Fruit fly (Drosophila melanogaster) whole organism, wandering third instar larva: ENCODE data around the gene CG14105.

ENCODE experiments used
- Abd-B ChIP-seq: fragments of >200 bp; optimal IDR thresholded peaks from 2 replicates; lab custom pipeline; 2017; ENCODE audit warnings: missing biosample characterization, missing genetic modification characterization
- CG9705 ChIP-seq: fragments of 200-800 bp; sonication (Bioruptor generic); optimal IDR thresholded peaks from 2 replicates; lab custom pipeline; 2018; ENCODE audit warnings: missing biosample characterization, mild to moderate bottlenecking, missing genetic modification characterization
- Dfd ChIP-seq: fragments of >200 bp; optimal IDR thresholded peaks from 2 replicates; lab custom pipeline; 2017; ENCODE audit warnings: missing biosample characterization, missing genetic modification characterization
- Dif ChIP-seq: fragments of 200-275, 200-300 bp; sonication (Bioruptor generic); optimal IDR thresholded peaks from 2 replicates; lab custom pipeline; 2018; ENCODE audit warnings: missing biosample characterization, missing genetic modification characterization; ENCODE audit not compliant: partially characterized antibody
- HLH106 ChIP-seq: fragments of 200-800 bp; optimal IDR thresholded peaks from 3 replicates; lab custom pipeline; 2019; ENCODE audit warnings: missing biosample characterization, mild to moderate bottlenecking, missing genetic modification characterization, moderate library complexity
- Hr83 ChIP-seq: fragments of 200-300 bp; sonication (Bioruptor generic); optimal IDR thresholded peaks from 2 replicates; lab custom pipeline; 2016; ENCODE audit warnings: missing biosample characterization, mild to moderate bottlenecking, missing genetic modification characterization, moderate library complexity; ENCODE audit not compliant: poor library complexity, severe bottlenecking
- Myc ChIP-seq: fragments of >200 bp; optimal IDR thresholded peaks from 2 replicates; lab custom pipeline; 2017
- N ChIP-seq: fragments of >200 bp; optimal IDR thresholded peaks from 2 replicates; lab custom pipeline; 2018; ENCODE audit warnings: missing biosample characterization, missing external identifiers, missing genetic modification characterization
- OdsH ChIP-seq: fragments of 200-800 bp; sonication (Bioruptor generic); optimal IDR thresholded peaks from 2 replicates; lab custom pipeline; 2016; ENCODE audit warnings: missing biosample characterization, mild to moderate bottlenecking, missing genetic modification characterization
- Rel ChIP-seq, 2 experiments: fragments of 200-800 bp; sonication (Bioruptor generic) in 1 of 2; optimal IDR thresholded peaks; 2 replicates in 1 of 2; 3 replicates in 1 of 2; lab custom pipeline; 2016 to 2019; ENCODE audit warnings: mild to moderate bottlenecking in 2 of 2, missing biosample characterization in 2 of 2, missing genetic modification characterization in 2 of 2, moderate library complexity in 1 of 2
- Sp1 ChIP-seq: fragments of 200-800 bp; sonication (Bioruptor generic); optimal IDR thresholded peaks from 3 replicates; lab custom pipeline; 2019; ENCODE audit warnings: missing biosample characterization, mild to moderate bottlenecking, missing genetic modification characterization, moderate library complexity
- br ChIP-seq: fragments of 200-800 bp; sonication (Bioruptor generic); optimal IDR thresholded peaks from 2 replicates; lab custom pipeline; 2016; ENCODE audit warnings: missing biosample characterization, missing genetic modification characterization
- brk ChIP-seq: fragments of 200-800 bp; sonication (Bioruptor generic); optimal IDR thresholded peaks from 2 replicates; lab custom pipeline; 2016; ENCODE audit warnings: missing biosample characterization, mild to moderate bottlenecking, missing genetic modification characterization
- dl ChIP-seq, 2 experiments: fragments of 175-275, 200-275 bp in 1 of 2; fragments of 200-275 bp in 1 of 2; sonication (Bioruptor generic); optimal IDR thresholded peaks; lab custom pipeline; 2018; ENCODE audit warnings: mild to moderate bottlenecking in 2 of 2, missing biosample characterization in 2 of 2, missing genetic modification characterization in 2 of 2, moderate library complexity in 2 of 2; ENCODE audit not compliant: partially characterized antibody in 2 of 2, insufficient read depth in 1 of 2
- dmrt93B ChIP-seq: fragments of 200-800 bp; sonication (Bioruptor generic); optimal IDR thresholded peaks from 2 replicates; lab custom pipeline; 2018; ENCODE audit warnings: missing biosample characterization, mild to moderate bottlenecking, missing genetic modification characterization
- ey ChIP-seq: fragments of 200-800 bp; sonication (Bioruptor generic); optimal IDR thresholded peaks from 2 replicates; lab custom pipeline; 2016; ENCODE audit warnings: missing biosample characterization, missing genetic modification characterization
- foxo ChIP-seq, 2 experiments: fragments of 200-800 bp; sonication (Bioruptor generic); optimal IDR thresholded peaks; 2 replicates in 1 of 2; 3 replicates in 1 of 2; lab custom pipeline; 2016 to 2017; ENCODE audit warnings: missing biosample characterization in 2 of 2, missing genetic modification characterization in 2 of 2
- fru ChIP-seq: fragments of 200-800 bp; sonication (Bioruptor generic); optimal IDR thresholded peaks from 3 replicates; lab custom pipeline; 2016; ENCODE audit warnings: missing biosample characterization, mild to moderate bottlenecking, missing genetic modification characterization
- jim ChIP-seq: fragments of 175-275, 200-325 bp; sonication (Bioruptor generic); optimal IDR thresholded peaks from 2 replicates; lab custom pipeline; 2016; ENCODE audit warnings: missing biosample characterization, mild to moderate bottlenecking, missing genetic modification characterization
- lola ChIP-seq: fragments of >200 bp; optimal IDR thresholded peaks from 2 replicates; lab custom pipeline; 2017; ENCODE audit warnings: missing biosample characterization, missing genetic modification characterization
- psq ChIP-seq: fragments of 200-800 bp; sonication (Bioruptor generic); optimal IDR thresholded peaks from 3 replicates; lab custom pipeline; 2017; ENCODE audit warnings: missing biosample characterization, mild to moderate bottlenecking, missing genetic modification characterization, moderate library complexity
- rgr ChIP-seq: fragments of 200-800 bp; sonication (Bioruptor generic); optimal IDR thresholded peaks from 3 replicates; lab custom pipeline; 2016; ENCODE audit warnings: missing biosample characterization, mild to moderate bottlenecking, missing genetic modification characterization
- sage ChIP-seq: fragments of 200-800 bp; sonication (Bioruptor generic); optimal IDR thresholded peaks from 2 replicates; lab custom pipeline; 2016; ENCODE audit warnings: missing biosample characterization, mild to moderate bottlenecking, missing genetic modification characterization
- sv ChIP-seq: fragments of 200-800 bp; sonication (Bioruptor generic); optimal IDR thresholded peaks from 3 replicates; lab custom pipeline; 2016; ENCODE audit warnings: missing biosample characterization, missing genetic modification characterization
- tai ChIP-seq: sonication (Bioruptor generic); optimal IDR thresholded peaks from 2 replicates; lab custom pipeline; 2016; ENCODE audit warnings: missing biosample characterization, missing genetic modification characterization
- woc ChIP-seq: sonication (Bioruptor generic); optimal IDR thresholded peaks from 2 replicates; lab custom pipeline; 2016; ENCODE audit warnings: missing biosample characterization, mild to moderate bottlenecking, missing genetic modification characterization

CG14105 gene

DNA sequence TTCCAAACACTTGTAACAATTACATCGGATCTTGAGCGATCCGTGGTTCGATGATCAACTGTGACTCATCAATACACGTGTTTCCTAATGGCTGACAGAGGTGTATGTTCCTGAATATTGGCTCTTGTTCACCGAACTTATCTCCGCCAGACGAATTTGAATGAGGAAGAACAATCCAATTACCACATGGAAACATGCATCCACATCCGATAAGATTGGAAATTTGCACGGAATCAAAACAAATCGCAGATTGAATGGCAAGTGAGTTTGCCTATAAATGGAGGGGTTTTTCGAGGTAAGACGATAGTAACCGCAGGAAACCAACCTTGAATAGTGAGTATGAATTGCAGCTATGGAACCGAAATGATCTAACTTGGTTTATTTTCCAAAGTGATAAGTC, 11.2 kb upstream of the CG14105 start, which contains the start of gene CG10725:
Gene CG10725, plus strand, starts transcription at position 301 of the 400 bp plus-strand sequence.
- TF ChIP-seq woc (GFP tag; lab: Kevin White, UChicago) (no peak), Sp1 (GFP tag; lab: Kevin White, UChicago) (no peak), N (GFP tag; lab: Kevin White, UChicago) (no peak), Myc (no peak), dmrt93B (GFP tag; lab: Kevin White, UChicago) (no peak), foxo (GFP tag; optimal IDR thresholded peaks at IDR 0.05; lab: Kevin White, UChicago) (no peak), dl (GFP tag; optimal IDR thresholded peaks at IDR 0.05; lab: Kevin White, UChicago; ENCODE audit: insufficient read depth in 1 of 2, partially characterized antibody in 2 of 2) (no peak), br (GFP tag; lab: Kevin White, UChicago) (no peak), psq (GFP tag; lab: Kevin White, UChicago) (no peak), sv (GFP tag; lab: Kevin White, UChicago) (no peak), OdsH (GFP tag; lab: Kevin White, UChicago) (no peak), sage (GFP tag; lab: Kevin White, UChicago) (no peak), jim (no peak), ey (GFP tag; lab: Kevin White, UChicago) (no peak), lola (no peak), fru (GFP tag; lab: Kevin White, UChicago) (no peak), Dfd (no peak), rgr (no peak)

dm6 chr3L:13437036-13437435, 10.6 kb upstream of the CG14105 start, which contains the start of gene CG10154:
Gene CG10154, minus strand, starts transcription at chr3L:13437136.
- TF ChIP-seq dl (GFP tag; optimal IDR thresholded peaks at IDR 0.05; lab: Kevin White, UChicago; ENCODE audit: insufficient read depth in 1 of 2, partially characterized antibody in 2 of 2) (no peak), Myc (no peak)

dm6 chr3L:13435170-13435727, 8.8 kb upstream of the CG14105 start, which contains the start of gene CG10713:
Gene CG10713, minus strand, starts transcription at chr3L:13435229.
- TF ChIP-seq sage (GFP tag; lab: Kevin White, UChicago) (no peak), Sp1 (GFP tag; lab: Kevin White, UChicago) (peak; percentile 5)

- TF ChIP-seq foxo (GFP tag; optimal IDR thresholded peaks at IDR 0.05; lab: Kevin White, UChicago) (no peak), Dif (GFP tag; lab: Kevin White, UChicago) (no peak), CG9705 (GFP tag; lab: Kevin White, UChicago) (no peak), fru (GFP tag; lab: Kevin White, UChicago) (no peak), OdsH (GFP tag; lab: Kevin White, UChicago) (no peak), brk (GFP tag; lab: Kevin White, UChicago) (no peak), Sp1 (GFP tag; lab: Kevin White, UChicago) (no peak), dmrt93B (GFP tag; lab: Kevin White, UChicago) (no peak), dl (GFP tag; optimal IDR thresholded peaks at IDR 0.05; lab: Kevin White, UChicago; ENCODE audit: insufficient read depth in 1 of 2, partially characterized antibody in 2 of 2) (no peak), rgr (no peak), Rel (GFP tag; optimal IDR thresholded peaks at IDR 0.05; lab: Kevin White, UChicago) (no peak), Rel (tag; optimal IDR thresholded peaks at IDR 0.05; lab: Kevin White, UChicago) (no peak), lola (no peak)
These were observed 7.0 kb upstream of the CG14105 start for dm6 chr3L:13433522-13433921.

DNA sequence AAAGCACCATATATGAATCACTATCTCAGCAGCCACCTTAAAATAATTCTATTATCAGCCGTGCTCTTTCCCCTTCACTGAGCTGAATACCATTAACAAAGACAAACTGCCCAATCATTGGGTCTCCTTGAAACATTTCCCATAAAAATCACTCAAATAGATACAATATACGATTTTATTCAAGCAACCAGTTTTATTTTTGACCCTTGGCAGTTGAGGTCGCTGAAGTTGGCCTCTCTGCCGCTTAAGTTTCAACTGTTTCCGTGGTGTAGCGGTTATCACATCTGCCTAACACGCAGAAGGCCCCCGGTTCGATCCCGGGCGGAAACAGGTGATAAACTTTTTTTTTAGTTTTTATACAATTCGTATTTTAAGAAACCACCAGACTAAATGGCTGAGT, 6.3 kb upstream of the CG14105 start:
- TF ChIP-seq foxo (GFP tag; optimal IDR thresholded peaks at IDR 0.05; lab: Kevin White, UChicago) (no peak), sage (GFP tag; lab: Kevin White, UChicago) (no peak), Dif (GFP tag; lab: Kevin White, UChicago) (no peak), Hr83 (GFP tag; lab: Kevin White, UChicago) (no peak), brk (GFP tag; lab: Kevin White, UChicago) (no peak), Abd-B (GFP tag; lab: Kevin White, UChicago) (no peak), Sp1 (GFP tag; lab: Kevin White, UChicago) (no peak), HLH106 (no peak), sv (GFP tag; lab: Kevin White, UChicago) (no peak), ey (GFP tag; lab: Kevin White, UChicago) (no peak), tai (no peak), Dfd (no peak)

dm6 chr3L:13430171-13430570, 3.7 kb upstream of the CG14105 start:
- TF ChIP-seq Myc (no peak), Dfd (peak; percentile 94)
